Worm (Caenorhabditis elegans) whole organism, L4/young adult: ENCODE data around the gene grld-1.

Experiments used
- dao-5 ChIP-seq: sonication (generic microtip); optimal IDR thresholded peaks from 2 replicates; lab custom pipeline; 2016; ENCODE audit warnings: missing genotype, missing genetic modification characterization, moderate library complexity, missing compliant biosample characterization
- him-1 ChIP-seq: sonication (generic microtip); optimal IDR thresholded peaks from 2 replicates; lab custom pipeline; 2016; ENCODE audit warnings: missing genotype, missing genetic modification reagents, missing genetic modification characterization, missing compliant biosample characterization

ce11 chrIV:157809-158208, 32.1 kb upstream of the grld-1 start, which contains the start of gene gegf-1:
- TF ChIP-seq dao-5 (tag; lab: Kevin White, UChicago) (no peak), him-1 (tag; lab: Kevin White, UChicago) (no peak)
